ENCODE assay signal across 1 fruit fly cellular context in genomic region chr2L:17378767-17379301, dm6.
TF ChIP-seq lines count a peak whose summit lies in the region.

No protein-coding gene starts in this region.

TF ChIP-seq in whole organism, embryonic, 481 proteins besides CTCF, POLR2A, EP300 and RAD21 (continued from another document and continues in another):
- TF ChIP-seq ham (GFP tag; IDR thresholded peaks at IDR 0.05; lab: Robert Waterston, UW) (peak; percentile 74; the same call in 1 of the 2 replicates), gsb-n (tag; optimal IDR thresholded peaks at IDR 0.05; lab: Kevin White, UChicago) (peak; percentile 94), Pdp1 (GFP tag; optimal IDR thresholded peaks at IDR 0.05; lab: Kevin White, UChicago) (peak; percentile 94), bowl (GFP tag; IDR thresholded peaks at IDR 0.05; lab: Robert Waterston, UW) (peak; percentile 94), slp2 (GFP tag; optimal IDR thresholded peaks at IDR 0.05; lab: Kevin White, UChicago) (peak; percentile 96), D19B (GFP tag; optimal IDR thresholded peaks at IDR 0.05; lab: Kevin White, UChicago) (peak; percentile 88), nom (GFP tag; optimal IDR thresholded peaks at IDR 0.05; lab: Kevin White, UChicago) (no peak), CG32767 (GFP tag; IDR thresholded peaks at IDR 0.05; lab: Robert Waterston, UW) (peak; percentile 91), bsh (GFP tag; optimal IDR thresholded peaks at IDR 0.05; lab: Kevin White, UChicago) (peak; percentile 49 to 97), gem (tag; optimal IDR thresholded peaks at IDR 0.05; lab: Kevin White, UChicago) (peak; percentile 97), mam (GFP tag; optimal IDR thresholded peaks at IDR 0.05; lab: Kevin White, UChicago) (peak; percentile 91), CG30020 (tag; optimal IDR thresholded peaks at IDR 0.05; lab: Kevin White, UChicago) (peak; percentile 71), CG34224 (GFP tag; IDR thresholded peaks at IDR 0.05; lab: Robert Waterston, UW; ENCODE audit: partially characterized antibody) (no peak), CG11085 (GFP tag; IDR thresholded peaks at IDR 0.05; lab: Robert Waterston, UW) (peak; percentile 87), CG8924 (tag; optimal IDR thresholded peaks at IDR 0.05; lab: Kevin White, UChicago) (peak; percentile 95), ap (GFP tag; IDR thresholded peaks at IDR 0.05; lab: Robert Waterston, UW) (peak; percentile 89), CG9437 (GFP tag; optimal IDR thresholded peaks at IDR 0.05; lab: Kevin White, UChicago) (peak; percentile 88), bigmax (GFP tag; optimal IDR thresholded peaks at IDR 0.05; lab: Kevin White, UChicago) (peak; percentile 84), Trl (optimal IDR thresholded peaks at IDR 0.05; lab: Kevin White, UChicago) (no peak), Trl (GFP tag; optimal IDR thresholded peaks at IDR 0.05; lab: Kevin White, UChicago) (peak; percentile 99), zen2 (GFP tag; IDR thresholded peaks at IDR 0.05; lab: Robert Waterston, UW; ENCODE audit: partially characterized antibody) (no peak), stc (GFP tag; IDR thresholded peaks at IDR 0.05; lab: Robert Waterston, UW) (peak; percentile 89), ind (GFP tag; optimal IDR thresholded peaks at IDR 0.05; lab: Kevin White, UChicago) (peak; percentile 91), CG43689 (GFP tag; IDR thresholded peaks at IDR 0.05; lab: Robert Waterston, UW) (peak; percentile 91), CG14050 (GFP tag; IDR thresholded peaks at IDR 0.05; lab: Robert Waterston, UW) (peak; percentile 89), CG7372 (GFP tag; IDR thresholded peaks at IDR 0.05; lab: Robert Waterston, UW) (peak; percentile 93), Nf-YA (GFP tag; IDR thresholded peaks at IDR 0.05; lab: Robert Waterston, UW) (peak; percentile 82; the same call in 1 of the 2 replicates), MESR4 (GFP tag; optimal IDR thresholded peaks at IDR 0.05; lab: Kevin White, UChicago) (peak; percentile 31), CG11093 (GFP tag; IDR thresholded peaks at IDR 0.05; lab: Robert Waterston, UW) (peak; percentile 91), mirr (GFP tag; optimal IDR thresholded peaks at IDR 0.05; lab: Kevin White, UChicago) (peak; percentile 97), da (GFP tag; optimal IDR thresholded peaks at IDR 0.05; lab: Kevin White, UChicago) (peak; percentile 96), CG6175 (GFP tag; IDR thresholded peaks at IDR 0.05; lab: Robert Waterston, UW) (peak; percentile 78; the same call in 2 of the 3 replicates), CG4360 (GFP tag; IDR thresholded peaks at IDR 0.05; lab: Robert Waterston, UW) (peak; percentile 85), sd (tag; optimal IDR thresholded peaks at IDR 0.05; lab: Kevin White, UChicago) (peak; percentile 95), kay (GFP tag; optimal IDR thresholded peaks at IDR 0.05; lab: Kevin White, UChicago) (peak; percentile 98), cg (GFP tag; optimal IDR thresholded peaks at IDR 0.05; lab: Kevin White, UChicago) (peak; percentile 18), HHEX (GFP tag; optimal IDR thresholded peaks at IDR 0.05; lab: Kevin White, UChicago) (peak; percentile 99), Spps (tag; optimal IDR thresholded peaks at IDR 0.05; lab: Kevin White, UChicago) (peak; percentile 96), CG1647 (GFP tag; optimal IDR thresholded peaks at IDR 0.05; lab: Kevin White, UChicago) (peak; percentile 97), Gsc (GFP tag; IDR thresholded peaks at IDR 0.05; lab: Robert Waterston, UW) (no peak; the same call in 1 of the 2 replicates), Ssrp (tag; optimal IDR thresholded peaks at IDR 0.05; lab: Kevin White, UChicago) (peak; percentile 90), CG16779 (GFP tag; IDR thresholded peaks at IDR 0.05; lab: Robert Waterston, UW) (peak; percentile 85), Ada2b (GFP tag; IDR thresholded peaks at IDR 0.05; lab: Robert Waterston, UW) (peak; percentile 89), cwo (GFP tag; optimal IDR thresholded peaks at IDR 0.05; lab: Kevin White, UChicago) (peak; percentile 89), gro (GFP tag; optimal IDR thresholded peaks at IDR 0.05; lab: Kevin White, UChicago) (peak; percentile 97), CG1603 (tag; optimal IDR thresholded peaks at IDR 0.05; lab: Kevin White, UChicago) (peak; percentile 95), YL-1 (GFP tag; optimal IDR thresholded peaks at IDR 0.05; lab: Kevin White, UChicago) (peak; percentile 100), sna (GFP tag; IDR thresholded peaks at IDR 0.05; lab: Robert Waterston, UW; ENCODE audit: partially characterized antibody) (no peak), Abd-B (GFP tag; optimal IDR thresholded peaks at IDR 0.05; lab: Kevin White, UChicago) (peak; percentile 93), ems (GFP tag; optimal IDR thresholded peaks at IDR 0.05; lab: Kevin White, UChicago) (peak; percentile 96), vvl (GFP tag; IDR thresholded peaks at IDR 0.05; lab: Robert Waterston, UW) (peak; percentile 97), B-H1 (GFP tag; IDR thresholded peaks at IDR 0.05; lab: Robert Waterston, UW) (peak; percentile 87), Camta (GFP tag; optimal IDR thresholded peaks at IDR 0.05; lab: Kevin White, UChicago) (peak; percentile 99), HmgZ (tag; optimal IDR thresholded peaks at IDR 0.05; lab: Kevin White, UChicago) (peak; percentile 97), CG6689 (GFP tag; IDR thresholded peaks at IDR 0.05; lab: Robert Waterston, UW) (peak; percentile 95), CG1792 (GFP tag; optimal IDR thresholded peaks at IDR 0.05; lab: Kevin White, UChicago) (peak; percentile 99), CG1024 (GFP tag; IDR thresholded peaks at IDR 0.05; lab: Robert Waterston, UW) (peak; percentile 82), Sox102F (GFP tag; optimal IDR thresholded peaks at IDR 0.05; lab: Kevin White, UChicago) (peak; percentile 95), CG16815 (GFP tag; optimal IDR thresholded peaks at IDR 0.05; lab: Kevin White, UChicago) (peak; percentile 91), Eip74EF (GFP tag; optimal IDR thresholded peaks at IDR 0.05; lab: Kevin White, UChicago) (peak in 1 of 2 experiments; percentile 92), tin (GFP tag; optimal IDR thresholded peaks at IDR 0.05; lab: Kevin White, UChicago) (peak; percentile 93), sens (GFP tag; lab: Kevin White, UChicago) (peak; percentile 100), ATbp (GFP tag; optimal IDR thresholded peaks at IDR 0.05; lab: Kevin White, UChicago) (peak; percentile 88), Atf6 (GFP tag; IDR thresholded peaks at IDR 0.05; lab: Robert Waterston, UW) (peak; percentile 95), CG8388 (GFP tag; optimal IDR thresholded peaks at IDR 0.05; lab: Kevin White, UChicago) (peak; percentile 92), Fer1 (GFP tag; optimal IDR thresholded peaks at IDR 0.05; lab: Kevin White, UChicago) (peak; percentile 96), CG16813 (GFP tag; IDR thresholded peaks at IDR 0.05; lab: Robert Waterston, UW; ENCODE audit: partially characterized antibody) (no peak), abd-A (tag; optimal IDR thresholded peaks at IDR 0.05; lab: Kevin White, UChicago) (peak; percentile 45), CG9932 (GFP tag; IDR thresholded peaks at IDR 0.05; lab: Robert Waterston, UW) (peak; percentile 91), CG14441 (GFP tag; IDR thresholded peaks at IDR 0.05; lab: Robert Waterston, UW) (peak; percentile 95), ttk (GFP tag; IDR thresholded peaks at IDR 0.05; lab: Robert Waterston, UW) (peak; percentile 90), phol (tag; optimal IDR thresholded peaks at IDR 0.05; lab: Kevin White, UChicago) (peak; percentile 92), Oli (tag; optimal IDR thresholded peaks at IDR 0.05; lab: Kevin White, UChicago) (peak; percentile 94), CG9215 (GFP tag; IDR thresholded peaks at IDR 0.05; lab: Robert Waterston, UW) (peak; percentile 84), Lhr (GFP tag; optimal IDR thresholded peaks at IDR 0.05; lab: Kevin White, UChicago) (peak; percentile 95), CG10979 (tag; optimal IDR thresholded peaks at IDR 0.05; lab: Kevin White, UChicago) (peak; percentile 94), CG7786 (GFP tag; optimal IDR thresholded peaks at IDR 0.05; lab: Kevin White, UChicago) (peak; percentile 91), CG9797 (GFP tag; optimal IDR thresholded peaks at IDR 0.05; lab: Kevin White, UChicago) (peak; percentile 57), lilli (GFP tag; optimal IDR thresholded peaks at IDR 0.05; lab: Kevin White, UChicago) (peak; percentile 93), CG3407 (GFP tag; optimal IDR thresholded peaks at IDR 0.05; lab: Kevin White, UChicago) (peak; percentile 91), CG12299 (tag; optimal IDR thresholded peaks at IDR 0.05; lab: Kevin White, UChicago) (peak; percentile 90), crol (GFP tag; IDR thresholded peaks at IDR 0.05; lab: Robert Waterston, UW) (peak; percentile 36; the same call in 1 of the 2 replicates), CG4404 (GFP tag; IDR thresholded peaks at IDR 0.05; lab: Robert Waterston, UW) (no peak; the same call in none of the 2 replicates), CG13287 (GFP tag; IDR thresholded peaks at IDR 0.05; lab: Robert Waterston, UW; ENCODE audit: partially characterized antibody) (no peak), repo (GFP tag; optimal IDR thresholded peaks at IDR 0.05; lab: Kevin White, UChicago) (peak; percentile 98), Dip2 (GFP tag; IDR thresholded peaks at IDR 0.05; lab: Robert Waterston, UW) (peak; percentile 26; the same call in 1 of the 2 replicates), CG17829 (tag; optimal IDR thresholded peaks at IDR 0.05; lab: Kevin White, UChicago) (peak; percentile 96), aop (GFP tag; IDR thresholded peaks at IDR 0.05; lab: Robert Waterston, UW) (peak; percentile 79), chn (GFP tag; optimal IDR thresholded peaks at IDR 0.05; lab: Kevin White, UChicago) (peak; percentile 93), oc (tag; optimal IDR thresholded peaks at IDR 0.05; lab: Kevin White, UChicago) (peak; percentile 97), CG17361 (GFP tag; IDR thresholded peaks at IDR 0.05; lab: Robert Waterston, UW) (peak; percentile 98), CG10267 (tag; optimal IDR thresholded peaks at IDR 0.05; lab: Kevin White, UChicago) (peak; percentile 87), CG3838 (GFP tag; optimal IDR thresholded peaks at IDR 0.05; lab: Kevin White, UChicago) (peak; percentile 88), CG6854 (GFP tag; optimal IDR thresholded peaks at IDR 0.05; lab: Kevin White, UChicago) (peak; percentile 95), CG1233 (GFP tag; optimal IDR thresholded peaks at IDR 0.05; lab: Kevin White, UChicago) (peak; percentile 99), CG4282 (GFP tag; optimal IDR thresholded peaks at IDR 0.05; lab: Kevin White, UChicago) (peak; percentile 80), dmrt99B (tag; optimal IDR thresholded peaks at IDR 0.05; lab: Kevin White, UChicago) (peak; percentile 95), CG11723 (GFP tag; optimal IDR thresholded peaks at IDR 0.05; lab: Kevin White, UChicago) (peak; percentile 86), tup (GFP tag; optimal IDR thresholded peaks at IDR 0.05; lab: Kevin White, UChicago) (peak; percentile 98), Oaz (GFP tag; IDR thresholded peaks at IDR 0.05; lab: Robert Waterston, UW) (peak; percentile 86), fd64A (GFP tag; optimal IDR thresholded peaks at IDR 0.05; lab: Kevin White, UChicago) (peak; percentile 99), Antp (GFP tag; optimal IDR thresholded peaks at IDR 0.05; lab: Kevin White, UChicago) (peak; percentile 93), Doc2 (GFP tag; IDR thresholded peaks at IDR 0.05; lab: Robert Waterston, UW) (peak; percentile 48; the same call in 1 of the 2 replicates), dm (GFP tag; optimal IDR thresholded peaks at IDR 0.05; lab: Kevin White, UChicago) (peak; percentile 89), CG3995 (GFP tag; optimal IDR thresholded peaks at IDR 0.05; lab: Kevin White, UChicago) (peak; percentile 70), CG6791 (GFP tag; IDR thresholded peaks at IDR 0.05; lab: Robert Waterston, UW; ENCODE audit: partially characterized antibody) (no peak), Hmr (GFP tag; optimal IDR thresholded peaks at IDR 0.05; lab: Kevin White, UChicago) (peak; percentile 93), gcm (GFP tag; optimal IDR thresholded peaks at IDR 0.05; lab: Kevin White, UChicago) (peak; percentile 90), chinmo (GFP tag; IDR thresholded peaks at IDR 0.05; lab: Robert Waterston, UW; ENCODE audit: partially characterized antibody) (0 out of 4 replicates have a peak, but pooled peaks have one; percentile 14), CG1602 (GFP tag; optimal IDR thresholded peaks at IDR 0.05; lab: Kevin White, UChicago) (peak; percentile 93), row (GFP tag; IDR thresholded peaks at IDR 0.05; lab: Robert Waterston, UW) (peak; percentile 98), lmd (GFP tag; IDR thresholded peaks at IDR 0.05; lab: Robert Waterston, UW) (peak; percentile 93), schlank (tag; optimal IDR thresholded peaks at IDR 0.05; lab: Kevin White, UChicago) (peak; percentile 93), CG12942 (GFP tag; optimal IDR thresholded peaks at IDR 0.05; lab: Kevin White, UChicago) (peak; percentile 89), HmgD (GFP tag; optimal IDR thresholded peaks at IDR 0.05; lab: Kevin White, UChicago) (peak; percentile 67), CG3065 (GFP tag; optimal IDR thresholded peaks at IDR 0.05; lab: Kevin White, UChicago) (peak; percentile 96), Meics (GFP tag; optimal IDR thresholded peaks at IDR 0.05; lab: Kevin White, UChicago) (peak; percentile 95), BEAF-32 (GFP tag; optimal IDR thresholded peaks at IDR 0.05; lab: Kevin White, UChicago) (peak; percentile 27), ara (GFP tag; IDR thresholded peaks at IDR 0.05; lab: Robert Waterston, UW) (peak; percentile 95), ssp (GFP tag; IDR thresholded peaks at IDR 0.05; lab: Robert Waterston, UW) (peak; percentile 84), en (GFP tag; optimal IDR thresholded peaks at IDR 0.05; lab: Kevin White, UChicago) (peak; percentile 98), Dek (tag; optimal IDR thresholded peaks at IDR 0.05; lab: Kevin White, UChicago) (peak; percentile 93), Gug (GFP tag; IDR thresholded peaks at IDR 0.05; lab: Robert Waterston, UW) (peak; percentile 87), esg (GFP tag; conservative IDR thresholded peaks at IDR 0.05; lab: Robert Waterston, UW) (peak; percentile 92), ranshi (GFP tag; IDR thresholded peaks at IDR 0.05; lab: Robert Waterston, UW) (peak; percentile 88), CG3281 (GFP tag; optimal IDR thresholded peaks at IDR 0.05; lab: Kevin White, UChicago) (peak; percentile 97), CG3163 (GFP tag; optimal IDR thresholded peaks at IDR 0.05; lab: Kevin White, UChicago) (peak; percentile 78), D19A (tag; optimal IDR thresholded peaks at IDR 0.05; lab: Kevin White, UChicago) (peak; percentile 91), CG17359 (tag; optimal IDR thresholded peaks at IDR 0.05; lab: Kevin White, UChicago) (peak; percentile 98), ato (GFP tag; IDR thresholded peaks at IDR 0.05; lab: Robert Waterston, UW; ENCODE audit: partially characterized antibody) (no peak)
